Worm (Caenorhabditis elegans): ENCODE measurements around the gene sdha-1.

The sdha-1 gene

DNA sequence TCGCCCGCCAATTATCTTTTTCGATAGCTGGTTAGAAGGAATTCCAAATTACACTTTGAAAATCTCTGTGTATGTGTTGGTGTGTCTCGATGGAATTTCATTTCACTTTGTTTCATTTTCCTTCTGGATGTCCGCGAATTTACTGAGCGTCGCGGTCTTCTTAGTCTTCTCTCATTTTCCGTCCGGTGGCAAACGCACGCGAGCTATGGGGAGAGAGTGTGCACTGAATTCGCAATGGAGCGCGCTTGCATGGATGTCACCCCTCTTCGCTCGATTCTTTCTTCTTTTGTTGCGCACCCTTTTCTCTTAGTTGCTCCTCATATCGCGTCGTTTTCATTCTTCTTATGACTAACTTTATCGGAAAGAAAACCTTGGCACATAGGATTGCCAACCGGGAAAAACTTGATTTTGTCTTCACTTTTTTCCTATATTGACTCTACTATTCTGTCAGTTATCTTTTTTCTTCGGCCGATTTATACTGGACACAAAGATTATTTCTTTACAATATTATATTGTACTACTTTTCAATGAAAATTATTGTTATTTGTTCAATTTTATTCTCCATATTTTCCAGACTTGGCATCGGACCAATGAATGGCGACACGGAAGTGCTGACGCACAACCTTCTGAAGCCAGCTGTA lies 6.0 kb upstream of the sdha-1 start, which contains the start of gene dhhc-14:
Gene dhhc-14 (plus strand): TSS at position 591 of the 641 bp plus-strand sequence.
- TF ChIP-seq pha-4 (tag; optimal IDR thresholded peaks at IDR 0.05), result peak; percentile 45
- peak; percentile 3 for TF ChIP-seq nhr-23 (tag; optimal IDR thresholded peaks at IDR 0.05)
- no peak for TF ChIP-seq ZK546.5 (tag; optimal IDR thresholded peaks at IDR 0.05)
- TF ChIP-seq elt-2 (tag; optimal IDR thresholded peaks at IDR 0.05), result no peak
- TF ChIP-seq ceh-9 (tag; optimal IDR thresholded peaks at IDR 0.05), result no peak
- TF ChIP-seq egl-5 (tag; optimal IDR thresholded peaks at IDR 0.05), result no peak
- TF ChIP-seq nhr-67 (tag; optimal IDR thresholded peaks at IDR 0.05), result no peak
- TF ChIP-seq nhr-77 (tag; optimal IDR thresholded peaks at IDR 0.05), result no peak
- TF ChIP-seq nhr-76 (tag; optimal IDR thresholded peaks at IDR 0.05), result no peak
- no peak for TF ChIP-seq ceh-16 (tag; optimal IDR thresholded peaks at IDR 0.05)
- no peak for TF ChIP-seq ceh-82 (tag; optimal IDR thresholded peaks at IDR 0.05)
- TF ChIP-seq ztf-4 (tag; optimal IDR thresholded peaks at IDR 0.05), result no peak
- no peak for TF ChIP-seq egl-27 (tag; optimal IDR thresholded peaks at IDR 0.05)
- no peak for TF ChIP-seq nhr-25 (tag; optimal IDR thresholded peaks at IDR 0.05)
- peak; percentile 23 for TF ChIP-seq skn-1 (tag; optimal IDR thresholded peaks at IDR 0.05)
- no peak for TF ChIP-seq elt-1 (tag; optimal IDR thresholded peaks at IDR 0.05)
- TF ChIP-seq snpc-4 (tag; optimal IDR thresholded peaks at IDR 0.05), result no peak
- no peak for TF ChIP-seq ama-1 (optimal IDR thresholded peaks at IDR 0.05)
- peak; percentile 76 for TF ChIP-seq lin-15B (tag; optimal IDR thresholded peaks at IDR 0.05)
- TF ChIP-seq jun-1 (tag; optimal IDR thresholded peaks at IDR 0.05), result no peak
- no peak for TF ChIP-seq pqm-1 (tag; optimal IDR thresholded peaks at IDR 0.05)
- no peak for TF ChIP-seq R02D3.7 (tag; optimal IDR thresholded peaks at IDR 0.05)
- TF ChIP-seq fkh-10 (GFP tag; optimal IDR thresholded peaks at IDR 0.05), result no peak
- TF ChIP-seq zag-1 (tag; optimal IDR thresholded peaks at IDR 0.05), result no peak
- TF ChIP-seq ztf-11 (tag; optimal IDR thresholded peaks at IDR 0.05), result no peak
- TF ChIP-seq mdl-1 (tag; optimal IDR thresholded peaks at IDR 0.05), result peak; percentile 13
- TF ChIP-seq fos-1 (tag; optimal IDR thresholded peaks at IDR 0.05), result no peak
- TF ChIP-seq hmg-11 (tag; optimal IDR thresholded peaks at IDR 0.05), result peak; percentile 57
- no peak for TF ChIP-seq nhr-28 (tag; optimal IDR thresholded peaks at IDR 0.05)
- TF ChIP-seq lsy-12 (tag; optimal IDR thresholded peaks at IDR 0.05), result no peak
- TF ChIP-seq nfya-1 (tag; optimal IDR thresholded peaks at IDR 0.05; ENCODE audit: insufficient read depth), result peak; percentile 71
- TF ChIP-seq fkh-2 (tag; optimal IDR thresholded peaks at IDR 0.05), result no peak
- TF ChIP-seq nhr-237 (tag; optimal IDR thresholded peaks at IDR 0.05), result no peak
- no peak for TF ChIP-seq nhr-11 (tag; optimal IDR thresholded peaks at IDR 0.05)
- TF ChIP-seq lin-39 (tag; optimal IDR thresholded peaks at IDR 0.05), result peak; percentile 80
- TF ChIP-seq sea-2 (GFP tag; optimal IDR thresholded peaks at IDR 0.05), result no peak
- TF ChIP-seq unc-62 (GFP tag; optimal IDR thresholded peaks at IDR 0.05), result no peak

DNA sequence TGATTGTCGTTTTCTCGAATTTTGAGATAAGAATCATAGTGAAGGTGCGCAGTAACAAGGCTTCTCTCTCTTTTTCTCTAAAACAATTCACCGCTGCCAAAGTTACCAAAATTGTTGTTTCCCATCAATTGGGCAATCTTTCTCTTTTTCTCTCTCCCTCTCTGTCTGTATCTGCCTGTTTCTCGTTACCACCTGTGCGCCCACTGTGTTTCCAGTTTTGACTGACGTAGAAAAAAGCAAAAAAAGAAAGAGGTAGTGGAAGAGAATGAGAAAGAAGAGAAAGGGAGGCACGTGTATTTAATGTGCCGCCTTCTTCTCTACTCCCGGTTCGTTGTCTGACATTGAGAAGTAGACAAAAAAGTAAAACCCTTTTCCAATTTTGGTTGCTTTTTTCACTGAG lies 4.3 kb upstream of the sdha-1 start:
- TF ChIP-seq zag-1 (tag; optimal IDR thresholded peaks at IDR 0.05) (no peak), nhr-12 (tag; optimal IDR thresholded peaks at IDR 0.05) (no peak), ceh-9 (tag; optimal IDR thresholded peaks at IDR 0.05) (no peak), eor-1 (tag; optimal IDR thresholded peaks at IDR 0.05) (no peak), unc-39 (tag; optimal IDR thresholded peaks at IDR 0.05) (no peak), elt-3 (tag; optimal IDR thresholded peaks at IDR 0.05) (no peak), hmg-11 (tag; optimal IDR thresholded peaks at IDR 0.05) (peak; percentile 46), lin-15B (tag; optimal IDR thresholded peaks at IDR 0.05) (no peak), fkh-2 (tag; optimal IDR thresholded peaks at IDR 0.05) (no peak), nhr-23 (tag; optimal IDR thresholded peaks at IDR 0.05) (peak; percentile 61), ztf-4 (tag; optimal IDR thresholded peaks at IDR 0.05) (no peak), tbx-2 (tag; optimal IDR thresholded peaks at IDR 0.05) (no peak), elt-1 (tag; optimal IDR thresholded peaks at IDR 0.05) (peak; percentile 78), nhr-28 (tag; optimal IDR thresholded peaks at IDR 0.05) (no peak), nhr-77 (tag; optimal IDR thresholded peaks at IDR 0.05) (no peak), snpc-4 (tag; optimal IDR thresholded peaks at IDR 0.05) (no peak), pqm-1 (tag; optimal IDR thresholded peaks at IDR 0.05) (peak; percentile 27), nhr-76 (tag; optimal IDR thresholded peaks at IDR 0.05) (no peak), lsy-12 (tag; optimal IDR thresholded peaks at IDR 0.05) (no peak), mml-1 (tag; optimal IDR thresholded peaks at IDR 0.05) (peak; percentile 38), lin-39 (tag; optimal IDR thresholded peaks at IDR 0.05) (no peak), pha-4 (tag; optimal IDR thresholded peaks at IDR 0.05) (peak; percentile 69), egl-27 (tag; optimal IDR thresholded peaks at IDR 0.05) (peak; percentile 24), nhr-25 (tag; optimal IDR thresholded peaks at IDR 0.05) (peak; percentile 96), egl-5 (tag; optimal IDR thresholded peaks at IDR 0.05) (no peak), elt-2 (tag; optimal IDR thresholded peaks at IDR 0.05) (peak; percentile 75), jun-1 (tag; optimal IDR thresholded peaks at IDR 0.05) (no peak), nfya-1 (tag; optimal IDR thresholded peaks at IDR 0.05; ENCODE audit: insufficient read depth) (peak; percentile 53), nhr-11 (tag; optimal IDR thresholded peaks at IDR 0.05) (no peak), mdl-1 (tag; optimal IDR thresholded peaks at IDR 0.05) (peak; percentile 61), ceh-82 (tag; optimal IDR thresholded peaks at IDR 0.05) (no peak), daf-12 (tag; optimal IDR thresholded peaks at IDR 0.05) (no peak), aly-2 (tag; optimal IDR thresholded peaks at IDR 0.05) (no peak), ZK546.5 (tag; optimal IDR thresholded peaks at IDR 0.05) (no peak), fkh-10 (GFP tag; optimal IDR thresholded peaks at IDR 0.05) (no peak), sea-2 (GFP tag; optimal IDR thresholded peaks at IDR 0.05) (no peak), ztf-11 (tag; optimal IDR thresholded peaks at IDR 0.05) (no peak), unc-62 (GFP tag; optimal IDR thresholded peaks at IDR 0.05) (no peak), nhr-237 (tag; optimal IDR thresholded peaks at IDR 0.05) (no peak), R02D3.7 (tag; optimal IDR thresholded peaks at IDR 0.05) (no peak), fos-1 (tag; optimal IDR thresholded peaks at IDR 0.05) (no peak), ama-1 (optimal IDR thresholded peaks at IDR 0.05) (no peak), skn-1 (tag; optimal IDR thresholded peaks at IDR 0.05) (peak; percentile 0), nhr-67 (tag; optimal IDR thresholded peaks at IDR 0.05) (no peak), ceh-16 (tag; optimal IDR thresholded peaks at IDR 0.05) (no peak)

Measured in whole organism, L3 larva.